Fruit fly (Drosophila melanogaster) whole organism, embryonic: Measurements from ENCODE around the gene mRpL4.
A peak's percentile ranks its signal among the peaks of the same experiment; 100 is the strongest.

ENCODE experiments used
- Atf6 ChIP-seq: fragments of 200-800 bp; sonication (Bioruptor generic); IDR thresholded peaks from 2 replicates; pipeline ENCODE4 v1.3.6; 2022; ENCODE audit warnings: missing biosample characterization, missing genetic modification characterization
- CG10543 ChIP-seq: fragments of 200-800 bp; sonication (Bioruptor generic); optimal IDR thresholded peaks from 3 replicates; lab custom pipeline; 2017; ENCODE audit warnings: missing biosample characterization, mild to moderate bottlenecking, missing genetic modification characterization, moderate library complexity
- CG10565 ChIP-seq: fragments of 200-800 bp; sonication (Bioruptor generic); optimal IDR thresholded peaks from 3 replicates; lab custom pipeline; 2016; ENCODE audit warnings: missing biosample characterization, mild to moderate bottlenecking, missing genetic modification characterization
- CG13894 ChIP-seq: fragments of 200-800 bp; sonication (Bioruptor generic); optimal IDR thresholded peaks from 3 replicates; lab custom pipeline; 2018; ENCODE audit warnings: missing biosample characterization, mild to moderate bottlenecking, missing genetic modification characterization, moderate library complexity
- CG15011 ChIP-seq: fragments of 200-800 bp; sonication (Bioruptor generic); optimal IDR thresholded peaks from 3 replicates; lab custom pipeline; 2018; ENCODE audit warnings: missing biosample characterization, mild to moderate bottlenecking, missing genetic modification characterization
- CG15479 ChIP-seq: fragments of 200-800 bp; sonication (Bioruptor generic); optimal IDR thresholded peaks from 3 replicates; lab custom pipeline; 2019; ENCODE audit warnings: missing biosample characterization, mild to moderate bottlenecking, missing genetic modification characterization, moderate library complexity
- CG15514 ChIP-seq: fragments of 200-800 bp; sonication (Bioruptor generic); optimal IDR thresholded peaks from 3 replicates; lab custom pipeline; 2017; ENCODE audit warnings: missing biosample characterization, missing genetic modification characterization, mild to moderate bottlenecking, moderate library complexity, missing genetic modification reagents
- CG2116 ChIP-seq: fragments of 200-800 bp; sonication (Bioruptor generic); optimal IDR thresholded peaks from 3 replicates; lab custom pipeline; 2018; ENCODE audit warnings: missing biosample characterization, mild to moderate bottlenecking, missing genetic modification characterization
- CG2199 ChIP-seq: fragments of 200-800 bp; sonication (Bioruptor generic); IDR thresholded peaks from 3 replicates; pipeline ENCODE4 v1.3.6; 2022; ENCODE audit warnings: missing biosample characterization, missing genetic modification characterization
- CG30020 ChIP-seq: fragments of 200-800 bp; optimal IDR thresholded peaks from 2 replicates; lab custom pipeline; 2019; ENCODE audit warnings: missing biosample characterization, mild to moderate bottlenecking, missing genetic modification characterization, moderate library complexity
- CG32767 ChIP-seq: fragments of 200-800 bp; sonication (Bioruptor generic); IDR thresholded peaks from 2 replicates; pipeline ENCODE4 v1.3.6; 2022; ENCODE audit warnings: missing biosample characterization, missing genetic modification characterization
- CG4730 ChIP-seq: fragments of 200-800 bp; sonication (Bioruptor generic); IDR thresholded peaks from 2 replicates; pipeline ENCODE4 v1.3.6; 2022; ENCODE audit warnings: missing biosample characterization, missing genetic modification characterization
- CG7271 ChIP-seq: fragments of 200-800 bp; sonication (Bioruptor generic); optimal IDR thresholded peaks from 2 replicates; lab custom pipeline; 2018; ENCODE audit warnings: missing biosample characterization, mild to moderate bottlenecking, missing genetic modification characterization, moderate library complexity
- CG8290 ChIP-seq, 3 experiments: fragments of 200-800 bp; sonication (Bioruptor generic); optimal IDR thresholded peaks; 2 replicates each; lab custom pipeline; 2016 to 2019; ENCODE audit warnings: missing biosample characterization in 3 of 3, missing genetic modification characterization in 3 of 3, mild to moderate bottlenecking in 2 of 3, moderate library complexity in 1 of 3
- Deaf1 ChIP-seq: fragments of 200-800 bp; optimal IDR thresholded peaks from 3 replicates; lab custom pipeline; 2019; ENCODE audit warnings: missing biosample characterization, mild to moderate bottlenecking, missing genetic modification characterization, moderate library complexity
- Drgx ChIP-seq: fragments of 200-800 bp; sonication (Bioruptor generic); IDR thresholded peaks from 2 replicates; pipeline ENCODE4 v1.3.6; 2022; ENCODE audit warnings: missing biosample characterization, missing genetic modification characterization
- Eip74EF ChIP-seq, 2 experiments: fragments of 200-800 bp in 1 of 2; fragments of >200 bp in 1 of 2; sonication (Bioruptor generic) in 1 of 2; optimal IDR thresholded peaks; 2 replicates each; lab custom pipeline; 2017 to 2019; ENCODE audit warnings: missing biosample characterization in 2 of 2, missing genetic modification characterization in 2 of 2, mild to moderate bottlenecking in 1 of 2, moderate library complexity in 1 of 2
- Hey ChIP-seq: fragments of 200-800 bp; sonication (Bioruptor generic); optimal IDR thresholded peaks from 3 replicates; lab custom pipeline; 2018; ENCODE audit warnings: missing biosample characterization, mild to moderate bottlenecking, missing genetic modification characterization
- Hr3 ChIP-seq: fragments of 200-800 bp; sonication (Bioruptor generic); optimal IDR thresholded peaks from 3 replicates; lab custom pipeline; 2016; ENCODE audit warnings: missing biosample characterization, missing genetic modification characterization
- Lhr ChIP-seq: fragments of 200-800 bp; sonication (Bioruptor generic); optimal IDR thresholded peaks from 3 replicates; lab custom pipeline; 2017; ENCODE audit warnings: mild to moderate bottlenecking, missing biosample characterization, missing genetic modification reagents, missing genetic modification characterization
- Med ChIP-seq: fragments of 200-800 bp; sonication (Bioruptor generic); peaks from one replicate; lab custom pipeline; 2016; ENCODE audit warnings: missing biosample characterization, missing genetic modification characterization, mild to moderate bottlenecking, inconsistent platforms, moderate library complexity
- Oli ChIP-seq: fragments of 200-800 bp; sonication (Bioruptor generic); optimal IDR thresholded peaks from 2 replicates; lab custom pipeline; 2018; ENCODE audit warnings: missing biosample characterization, mild to moderate bottlenecking, missing genetic modification characterization, moderate library complexity
- Opbp ChIP-seq: fragments of 200-800 bp; sonication (Bioruptor generic); IDR thresholded peaks from 3 replicates; pipeline ENCODE4 v1.3.6; 2022; ENCODE audit warnings: missing biosample characterization, missing genetic modification characterization; ENCODE audit not compliant: partially characterized antibody
- Pdp1 ChIP-seq, 2 experiments: fragments of 200-800 bp; sonication (Bioruptor generic); optimal IDR thresholded peaks; 3 replicates each; lab custom pipeline; 2016; ENCODE audit warnings: missing biosample characterization in 2 of 2, missing genetic modification characterization in 2 of 2, mild to moderate bottlenecking in 1 of 2, moderate library complexity in 1 of 2
- Stat92E ChIP-seq, 3 experiments: fragments of >200 bp in 2 of 3; fragments of 200-800 bp in 1 of 3; sonication (Bioruptor generic) in 1 of 3; optimal IDR thresholded peaks; 2 replicates each; lab custom pipeline; 2017 to 2019; ENCODE audit warnings: missing biosample characterization in 3 of 3, missing genetic modification characterization in 3 of 3, mild to moderate bottlenecking in 1 of 3, moderate library complexity in 1 of 3
- Vsx1 ChIP-seq: fragments of 200-800 bp; sonication (Bioruptor generic); optimal IDR thresholded peaks from 2 replicates; lab custom pipeline; 2017; ENCODE audit warnings: missing biosample characterization, mild to moderate bottlenecking, missing genetic modification characterization, missing genetic modification reagents
- abd-A ChIP-seq: fragments of 200-800 bp; sonication (Bioruptor generic); optimal IDR thresholded peaks from 3 replicates; lab custom pipeline; 2019; ENCODE audit warnings: missing biosample characterization, mild to moderate bottlenecking, missing genetic modification characterization, moderate library complexity
- chinmo ChIP-seq: fragments of 200-800 bp; sonication (Bioruptor generic); IDR thresholded peaks from 4 replicates; pipeline ENCODE4 v1.3.6; 2022; ENCODE audit warnings: missing biosample characterization, missing genetic modification characterization; ENCODE audit not compliant: partially characterized antibody
- ci ChIP-seq: fragments of 200-800 bp; sonication (Bioruptor generic); IDR thresholded peaks from 3 replicates; pipeline ENCODE4 v1.3.6; 2022; ENCODE audit warnings: missing biosample characterization, missing genetic modification characterization
- crol ChIP-seq: fragments of 200-800 bp; sonication (Bioruptor generic); IDR thresholded peaks from 2 replicates; pipeline ENCODE4 v1.3.6; 2022; ENCODE audit warnings: missing biosample characterization, missing genetic modification characterization
- cwo ChIP-seq: fragments of 200-800 bp; sonication (Bioruptor generic); optimal IDR thresholded peaks from 3 replicates; lab custom pipeline; 2017; ENCODE audit warnings: missing biosample characterization, missing genetic modification characterization, mild to moderate bottlenecking, moderate library complexity, missing genetic modification reagents
- fu2 ChIP-seq: fragments of 200-800 bp; sonication (Bioruptor generic); optimal IDR thresholded peaks from 2 replicates; lab custom pipeline; 2016; ENCODE audit warnings: missing biosample characterization, missing genetic modification characterization
- jumu ChIP-seq: fragments of 200-800 bp; sonication (Bioruptor generic); optimal IDR thresholded peaks from 3 replicates; lab custom pipeline; 2016; ENCODE audit warnings: missing biosample characterization, missing genetic modification characterization
- kni ChIP-seq: fragments of 200-800 bp; sonication (Bioruptor generic); optimal IDR thresholded peaks from 3 replicates; lab custom pipeline; 2017; ENCODE audit warnings: mild to moderate bottlenecking, missing biosample characterization, missing genetic modification reagents, missing genetic modification characterization
- lilli ChIP-seq: fragments of 200-800 bp; sonication (Bioruptor generic); optimal IDR thresholded peaks from 3 replicates; lab custom pipeline; 2016; ENCODE audit warnings: missing biosample characterization, missing genetic modification characterization
- lmd ChIP-seq: fragments of 200-800 bp; sonication (Bioruptor generic); IDR thresholded peaks from 2 replicates; pipeline ENCODE4 v1.3.6; 2022; ENCODE audit warnings: missing biosample characterization, missing genetic modification characterization
- lola ChIP-seq, 3 experiments: fragments of >200 bp in 2 of 3; fragments of 200-800 bp in 1 of 3; sonication (Bioruptor generic) in 1 of 3; optimal IDR thresholded peaks; 2 replicates each; lab custom pipeline; 2017 to 2019; ENCODE audit warnings: missing biosample characterization in 3 of 3, missing genetic modification characterization in 3 of 3, mild to moderate bottlenecking in 1 of 3, moderate library complexity in 1 of 3
- nom ChIP-seq: fragments of 200-800 bp; sonication (Bioruptor generic); optimal IDR thresholded peaks from 2 replicates; lab custom pipeline; 2017; ENCODE audit warnings: missing biosample characterization, missing genetic modification characterization, mild to moderate bottlenecking, moderate library complexity, missing genetic modification reagents
- p53 ChIP-seq: fragments of 200-800 bp; sonication (Bioruptor generic); optimal IDR thresholded peaks from 2 replicates; lab custom pipeline; 2016; ENCODE audit warnings: missing biosample characterization, missing genetic modification characterization
- row ChIP-seq: fragments of 200-800 bp; sonication (Bioruptor generic); IDR thresholded peaks from 3 replicates; pipeline ENCODE4 v1.3.6; 2022; ENCODE audit warnings: missing biosample characterization, missing genetic modification characterization
- sens ChIP-seq: fragments of 200-800 bp; sonication (Bioruptor generic); peaks from one replicate; lab custom pipeline; 2016; ENCODE audit warnings: missing biosample characterization, missing genetic modification characterization
- sr ChIP-seq: fragments of 200-800 bp; sonication (Bioruptor generic); IDR thresholded peaks from 3 replicates; pipeline ENCODE4 v1.3.6; 2022; ENCODE audit warnings: missing biosample characterization, missing genetic modification characterization
- sug ChIP-seq: fragments of 200-800 bp; optimal IDR thresholded peaks from 2 replicates; lab custom pipeline; 2019; ENCODE audit warnings: missing biosample characterization, mild to moderate bottlenecking, missing genetic modification characterization, moderate library complexity
- twi ChIP-seq: fragments of 200-800 bp; optimal IDR thresholded peaks from 2 replicates; lab custom pipeline; 2019; ENCODE audit warnings: missing biosample characterization, mild to moderate bottlenecking, missing genetic modification characterization, moderate library complexity
- vnd ChIP-seq: fragments of 200-800 bp; sonication (Bioruptor generic); IDR thresholded peaks from 3 replicates; pipeline ENCODE4 v1.3.6; 2022; ENCODE audit warnings: missing biosample characterization, missing genetic modification characterization; ENCODE audit not compliant: partially characterized antibody

The mRpL4 gene

DNA sequence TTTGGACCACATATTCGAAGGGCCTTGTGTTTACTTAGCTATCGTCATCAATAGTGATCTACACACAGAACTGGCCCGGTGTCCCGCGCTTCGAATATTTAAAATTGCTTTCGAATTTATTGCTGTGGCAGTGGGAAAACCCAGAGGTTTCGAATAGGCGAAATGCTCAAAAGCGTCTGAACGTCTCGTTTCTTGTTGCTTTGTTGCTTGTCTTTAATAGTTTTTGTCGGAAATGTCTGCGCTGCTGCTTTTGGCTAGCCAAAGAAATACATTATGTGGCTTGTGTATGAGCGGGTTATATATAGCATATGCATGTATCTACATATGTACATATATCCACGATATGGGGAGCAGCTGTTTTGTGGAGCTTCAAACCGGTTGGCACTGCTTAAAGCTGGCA is 7.7 kb downstream of the mRpL4 start (continued):
- TF ChIP-seq Opbp (GFP tag; lab: Robert Waterston, UW), result 0 out of 3 replicates have a peak, but pooled peaks have one; percentile 7
- TF ChIP-seq CG2199 (GFP tag; lab: Robert Waterston, UW), result peak; percentile 75; the same call in 2 of the 3 replicates
- TF ChIP-seq Med (GFP tag; lab: Kevin White, UChicago), result peak; percentile 69
- no peak for TF ChIP-seq CG2116
- no peak for TF ChIP-seq CG32767
- peak; percentile 23 for TF ChIP-seq twi (tag; lab: Kevin White, UChicago)
- peak; percentile 13 for TF ChIP-seq kni
- peak in 1 of 2 experiments; percentile 3 for TF ChIP-seq Eip74EF (GFP tag; optimal IDR thresholded peaks at IDR 0.05; lab: Kevin White, UChicago)
- TF ChIP-seq lmd (GFP tag; lab: Robert Waterston, UW), result no peak
- no peak for TF ChIP-seq CG7271 (tag; lab: Kevin White, UChicago)

DNA sequence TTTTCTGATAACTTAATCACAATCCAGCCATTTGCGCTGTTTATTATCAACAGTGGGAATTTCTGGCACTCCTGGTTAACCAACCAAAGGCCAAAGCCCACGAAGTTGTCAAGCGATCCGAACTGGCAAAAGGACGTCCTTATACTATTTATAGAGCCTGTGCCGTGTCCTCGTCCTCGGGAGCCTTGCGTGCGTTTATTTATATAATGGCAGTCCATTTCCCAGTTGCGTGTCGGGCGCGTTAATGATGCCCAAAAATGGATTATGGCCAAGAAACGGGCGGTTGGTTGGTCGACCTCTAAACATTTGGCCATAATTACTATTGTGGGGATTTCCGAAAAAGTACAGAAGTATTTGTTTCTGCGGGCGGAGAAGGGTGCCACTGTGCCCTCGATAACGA is 8.5 kb downstream of the mRpL4 start:
- TF ChIP-seq Pdp1 (GFP tag; optimal IDR thresholded peaks at IDR 0.05; lab: Kevin White, UChicago), result peak in 1 of 2 experiments; percentile 29
- TF ChIP-seq row, result no peak
- TF ChIP-seq Atf6 (GFP tag; lab: Robert Waterston, UW), result 0 out of 2 replicates have a peak, but pooled peaks have one; percentile 20
- peak; percentile 63 for TF ChIP-seq sens (GFP tag; lab: Kevin White, UChicago)
- TF ChIP-seq fu2 (GFP tag; lab: Kevin White, UChicago), result no peak
- TF ChIP-seq abd-A, result peak; percentile 43
- no peak for TF ChIP-seq lola (GFP tag; optimal IDR thresholded peaks at IDR 0.05; lab: Kevin White, UChicago)
- peak; percentile 27 for TF ChIP-seq Med (GFP tag; lab: Kevin White, UChicago)
- TF ChIP-seq sr, result no peak
- no peak for TF ChIP-seq Vsx1 (GFP tag; lab: Kevin White, UChicago)
- no peak for TF ChIP-seq crol
- TF ChIP-seq lilli (GFP tag; lab: Kevin White, UChicago), result no peak
- peak; percentile 14 for TF ChIP-seq CG13894
- TF ChIP-seq, all 482 proteins: peak for 6

- TF ChIP-seq cwo (GFP tag; lab: Kevin White, UChicago) (peak; percentile 95), sug (tag; lab: Kevin White, UChicago) (peak; percentile 99), Lhr (GFP tag; lab: Kevin White, UChicago) (no peak), Oli (tag; lab: Kevin White, UChicago) (no peak), CG15479 (GFP tag; lab: Kevin White, UChicago) (peak; percentile 77), CG10543 (GFP tag; lab: Kevin White, UChicago) (peak; percentile 51), CG8290 (GFP tag; optimal IDR thresholded peaks at IDR 0.05; lab: Kevin White, UChicago) (no peak), CG8290 (tag; optimal IDR thresholded peaks at IDR 0.05; lab: Kevin White, UChicago) (peak in 1 of 2 experiments; percentile 32), Deaf1 (tag; lab: Kevin White, UChicago) (peak; percentile 4), CG15011 (GFP tag; lab: Kevin White, UChicago) (no peak), CG10565 (no peak), nom (GFP tag; lab: Kevin White, UChicago) (no peak), CG4730 (GFP tag; lab: Robert Waterston, UW) (no peak), Hr3 (GFP tag; lab: Kevin White, UChicago) (no peak), twi (tag; lab: Kevin White, UChicago) (no peak), CG15514 (GFP tag; lab: Kevin White, UChicago) (peak; percentile 2), Hey (tag; lab: Kevin White, UChicago) (peak; percentile 22), Stat92E (GFP tag; optimal IDR thresholded peaks at IDR 0.05; lab: Kevin White, UChicago) (no peak), ci (GFP tag; lab: Robert Waterston, UW) (0 out of 3 replicates have a peak, but pooled peaks have one; percentile 29), Drgx (GFP tag; lab: Robert Waterston, UW) (no peak), jumu (no peak), Med (GFP tag; lab: Kevin White, UChicago) (peak; percentile 56), CG30020 (tag; lab: Kevin White, UChicago) (no peak), chinmo (GFP tag; lab: Robert Waterston, UW) (0 out of 4 replicates have a peak, but pooled peaks have one; percentile 49), Atf6 (GFP tag; lab: Robert Waterston, UW) (peak; percentile 46; the same call in 1 of the 2 replicates), vnd (GFP tag; lab: Robert Waterston, UW) (no peak), p53 (GFP tag; lab: Kevin White, UChicago) (no peak)
Observed at dm6 chr2L:16319743-16320142, 9.2 kb downstream of the mRpL4 start.
